Worm (Caenorhabditis elegans) whole organism, L4 larva: ENCODE measurements around the gene F07G6.5.

Experiments used
- ZK337.2 ChIP-seq: fragments of 200-800 bp; sonication (Bioruptor generic); IDR thresholded peaks from 2 replicates; pipeline ENCODE4 v1.3.6; 2022; ENCODE audit warnings: missing genetic modification reagents, missing genetic modification characterization, missing compliant biosample characterization
- aly-2 ChIP-seq: sonication (generic microtip); optimal IDR thresholded peaks from 2 replicates; lab custom pipeline; 2018; ENCODE audit warnings: missing biosample characterization, missing genetic modification characterization
- ama-1 ChIP-seq: fragments of 150-350 bp; optimal IDR thresholded peaks from 2 replicates; lab custom pipeline; 2014; ENCODE audit warnings: inconsistent platforms, mixed read lengths
- daf-12 ChIP-seq: fragments of 150-350 bp; optimal IDR thresholded peaks from 2 replicates; lab custom pipeline; 2014; ENCODE audit warnings: missing biosample characterization, missing genetic modification reagents, missing genetic modification characterization
- dve-1 ChIP-seq: sonication (generic microtip); optimal IDR thresholded peaks from 2 replicates; lab custom pipeline; 2017; ENCODE audit warnings: antibody characterized with exemption, mild to moderate bottlenecking, missing genetic modification characterization, missing compliant biosample characterization; ENCODE audit not compliant: insufficient read depth
- fos-1 ChIP-seq: fragments of 150-350 bp; optimal IDR thresholded peaks from 2 replicates; lab custom pipeline; 2014; ENCODE audit warnings: missing biosample characterization, missing genetic modification characterization
- mdl-1 ChIP-seq, 2 experiments: fragments of 150-350 bp in 1 of 2; sonication (generic microtip) in 1 of 2; optimal IDR thresholded peaks; 2 replicates each; lab custom pipeline; 2014 to 2017; ENCODE audit warnings: missing biosample characterization in 2 of 2, missing genetic modification characterization in 2 of 2
- nhr-10 ChIP-seq: fragments of 150-350 bp; optimal IDR thresholded peaks from 2 replicates; lab custom pipeline; 2014; ENCODE audit warnings: missing biosample characterization, missing genetic modification characterization
- nhr-28 ChIP-seq: fragments of 150-350 bp; optimal IDR thresholded peaks from 2 replicates; lab custom pipeline; 2014; ENCODE audit warnings: missing biosample characterization, missing genetic modification characterization
- php-3 ChIP-seq: fragments of 200-800 bp; sonication (Bioruptor generic); IDR thresholded peaks from 2 replicates; pipeline ENCODE4 v1.3.6; 2022; ENCODE audit warnings: missing genetic modification reagents, missing genetic modification characterization, missing compliant biosample characterization
- pqm-1 ChIP-seq: sonication (generic microtip); optimal IDR thresholded peaks from 2 replicates; lab custom pipeline; 2017; ENCODE audit warnings: missing biosample characterization, missing genetic modification characterization
- snpc-4 ChIP-seq: fragments of 150-350 bp; optimal IDR thresholded peaks from 2 replicates; lab custom pipeline; 2014; ENCODE audit warnings: missing biosample characterization, missing genetic modification characterization
- unc-39 ChIP-seq: sonication (generic microtip); optimal IDR thresholded peaks from 2 replicates; lab custom pipeline; 2017; ENCODE audit warnings: missing biosample characterization, missing genetic modification characterization
- zag-1 ChIP-seq: fragments of 150-350 bp; optimal IDR thresholded peaks from 2 replicates; lab custom pipeline; 2014; ENCODE audit warnings: missing biosample characterization, missing genetic modification characterization

- TF ChIP-seq daf-12 (tag; lab: Kevin White, UChicago) (no peak), ZK337.2 (GFP tag; lab: Robert Waterston, UW) (no peak), ama-1 (lab: Kevin White, UChicago) (no peak), nhr-28 (no peak), mdl-1 (tag; optimal IDR thresholded peaks at IDR 0.05; lab: Kevin White, UChicago) (no peak), aly-2 (tag; lab: Kevin White, UChicago) (no peak), nhr-10 (tag; lab: Kevin White, UChicago) (no peak), dve-1 (tag; lab: Kevin White, UChicago) (no peak), fos-1 (tag; lab: Kevin White, UChicago) (no peak), php-3 (GFP tag; lab: Robert Waterston, UW) (no peak), zag-1 (tag; lab: Kevin White, UChicago) (no peak), unc-39 (tag; lab: Kevin White, UChicago) (no peak), pqm-1 (tag; lab: Kevin White, UChicago) (no peak), snpc-4 (tag; lab: Kevin White, UChicago) (no peak)
These were observed 29.5 kb upstream of the F07G6.5 start, which contains the start of gene F07G6.12 for ce11 chrX:1735941-1736340.
